Worm (Caenorhabditis elegans): ENCODE results near the gene idpp-14.

DNA sequence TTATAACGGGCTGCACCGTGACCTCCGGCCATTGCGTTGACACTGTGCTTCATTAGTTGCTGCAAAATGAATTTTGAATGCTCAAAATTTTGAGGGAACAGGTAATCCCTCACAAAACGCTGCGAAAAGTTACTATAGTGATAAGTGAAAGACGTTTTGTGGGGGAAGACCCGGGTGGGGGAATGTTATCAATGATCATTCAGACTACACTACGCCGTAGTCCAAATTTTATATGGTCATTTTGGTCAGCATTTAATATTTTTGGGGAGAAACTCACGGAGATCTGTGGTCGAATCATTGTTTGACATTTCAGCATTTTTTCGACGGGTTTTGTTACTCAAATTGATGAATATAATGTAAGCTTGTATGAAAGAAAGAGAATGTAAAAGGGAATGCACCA, 43.0 kb upstream of the idpp-14 start:
- TF ChIP-seq nhr-237 (tag; optimal IDR thresholded peaks at IDR 0.05) (no peak), zag-1 (tag; optimal IDR thresholded peaks at IDR 0.05) (no peak), snpc-4 (tag; optimal IDR thresholded peaks at IDR 0.05) (no peak), unc-62 (GFP tag; optimal IDR thresholded peaks at IDR 0.05) (no peak)
